Fruit fly (Drosophila melanogaster) whole organism, embryonic: Measurements from ENCODE around the gene CG14537.

Experiments
- Atf3 ChIP-seq: fragments of 200-800 bp; sonication (Bioruptor generic); optimal IDR thresholded peaks from 3 replicates; lab custom pipeline; 2016; ENCODE audit warnings: missing biosample characterization, missing genetic modification characterization
- B-H1 ChIP-seq: fragments of 200-800 bp; sonication (Bioruptor generic); IDR thresholded peaks from 3 replicates; pipeline ENCODE4 v1.3.6; 2022; ENCODE audit warnings: missing biosample characterization, missing genetic modification characterization
- BtbVII ChIP-seq: fragments of 200-800 bp; sonication (Bioruptor generic); optimal IDR thresholded peaks from 3 replicates; lab custom pipeline; 2017; ENCODE audit warnings: missing biosample characterization, mild to moderate bottlenecking, missing genetic modification characterization
- C15 ChIP-seq: fragments of 200-800 bp; sonication (Bioruptor generic); IDR thresholded peaks from 3 replicates; pipeline ENCODE4 v1.3.6; 2022; ENCODE audit warnings: missing biosample characterization, missing genetic modification characterization
- CG10321 ChIP-seq: fragments of 200-800 bp; sonication (Bioruptor generic); IDR thresholded peaks from 2 replicates; pipeline ENCODE4 v1.3.6; 2022; ENCODE audit warnings: missing biosample characterization, missing genetic modification characterization
- CG11695 ChIP-seq: fragments of 200-800 bp; sonication (Bioruptor generic); IDR thresholded peaks from 3 replicates; pipeline ENCODE4 v1.3.6; 2022; ENCODE audit warnings: missing biosample characterization, missing genetic modification characterization
- CG12155 ChIP-seq: fragments of 200-800 bp; sonication (Bioruptor generic); optimal IDR thresholded peaks from 3 replicates; lab custom pipeline; 2016; ENCODE audit warnings: missing biosample characterization, missing genetic modification characterization
- CG13775 ChIP-seq: fragments of 200-800 bp; sonication (Bioruptor generic); optimal IDR thresholded peaks from 3 replicates; lab custom pipeline; 2017; ENCODE audit warnings: missing biosample characterization, mild to moderate bottlenecking, missing genetic modification characterization
- CG15269 ChIP-seq: fragments of 200-800 bp; sonication (Bioruptor generic); optimal IDR thresholded peaks from 2 replicates; lab custom pipeline; 2018; ENCODE audit warnings: missing biosample characterization, mild to moderate bottlenecking, missing genetic modification characterization, moderate library complexity
- CG16813 ChIP-seq: fragments of 200-800 bp; sonication (Bioruptor generic); IDR thresholded peaks from 3 replicates; pipeline ENCODE4 v1.3.6; 2022; ENCODE audit warnings: missing biosample characterization, missing genetic modification characterization; ENCODE audit not compliant: partially characterized antibody
- CG2129 ChIP-seq: fragments of 200-800 bp; sonication (Bioruptor generic); IDR thresholded peaks from 2 replicates; pipeline ENCODE4 v1.3.6; 2022; ENCODE audit warnings: missing biosample characterization, missing genetic modification characterization; ENCODE audit not compliant: partially characterized antibody
- CG31365 ChIP-seq: fragments of 200-800 bp; sonication (Bioruptor generic); optimal IDR thresholded peaks from 2 replicates; lab custom pipeline; 2018; ENCODE audit warnings: missing biosample characterization, mild to moderate bottlenecking, missing genetic modification characterization
- CG3163 ChIP-seq: fragments of 200-800 bp; sonication (Bioruptor generic); optimal IDR thresholded peaks from 3 replicates; lab custom pipeline; 2016; ENCODE audit warnings: missing biosample characterization, missing genetic modification characterization
- CG34224 ChIP-seq: fragments of 200-800 bp; sonication (Bioruptor generic); IDR thresholded peaks from 3 replicates; pipeline ENCODE4 v1.3.6; 2022; ENCODE audit warnings: missing biosample characterization, missing genetic modification characterization; ENCODE audit not compliant: partially characterized antibody
- CG6272 ChIP-seq: fragments of 200-800 bp; sonication (Bioruptor generic); IDR thresholded peaks from 2 replicates; pipeline ENCODE4 v1.3.6; 2022; ENCODE audit warnings: missing biosample characterization, missing genetic modification characterization
- CG6654 ChIP-seq: fragments of 200-800 bp; sonication (Bioruptor generic); optimal IDR thresholded peaks from 2 replicates; lab custom pipeline; 2017; ENCODE audit warnings: missing biosample characterization, mild to moderate bottlenecking, missing genetic modification characterization
- CG7963 ChIP-seq: fragments of 200-800 bp; sonication (Bioruptor generic); IDR thresholded peaks from 3 replicates; pipeline ENCODE4 v1.3.6; 2022; ENCODE audit warnings: missing biosample characterization, missing genetic modification characterization; ENCODE audit not compliant: partially characterized antibody
- CG8924 ChIP-seq: fragments of 200-800 bp; optimal IDR thresholded peaks from 3 replicates; lab custom pipeline; 2019; ENCODE audit warnings: missing biosample characterization, mild to moderate bottlenecking, missing genetic modification characterization, moderate library complexity
- D19A ChIP-seq: fragments of 200-800 bp; optimal IDR thresholded peaks from 3 replicates; lab custom pipeline; 2019; ENCODE audit warnings: missing biosample characterization, mild to moderate bottlenecking, missing genetic modification characterization, moderate library complexity
- E2f1 ChIP-seq: fragments of 200-800 bp; sonication (Bioruptor generic); IDR thresholded peaks from 2 replicates; pipeline ENCODE4 v1.3.6; 2022; ENCODE audit warnings: missing biosample characterization, missing genetic modification characterization
- Eip74EF ChIP-seq, 2 experiments: fragments of 200-800 bp in 1 of 2; fragments of >200 bp in 1 of 2; sonication (Bioruptor generic) in 1 of 2; optimal IDR thresholded peaks; 2 replicates each; lab custom pipeline; 2017 to 2019; ENCODE audit warnings: missing biosample characterization in 2 of 2, missing genetic modification characterization in 2 of 2, mild to moderate bottlenecking in 1 of 2, moderate library complexity in 1 of 2
- Hmr ChIP-seq: fragments of 200-800 bp; sonication (Bioruptor generic); optimal IDR thresholded peaks from 3 replicates; lab custom pipeline; 2017; ENCODE audit warnings: mild to moderate bottlenecking, missing biosample characterization, missing genetic modification reagents, missing genetic modification characterization
- MBD-R2 ChIP-seq: fragments of 200-800 bp; sonication (Bioruptor generic); IDR thresholded peaks from 2 replicates; pipeline ENCODE4 v1.3.6; 2022; ENCODE audit warnings: missing biosample characterization, missing genetic modification characterization
- MESR4 ChIP-seq: fragments of 200-800 bp; sonication (Bioruptor generic); optimal IDR thresholded peaks from 2 replicates; lab custom pipeline; 2018; ENCODE audit warnings: missing biosample characterization, mild to moderate bottlenecking, missing genetic modification characterization, moderate library complexity
- Max ChIP-seq: fragments of 200-800 bp; sonication (Bioruptor generic); optimal IDR thresholded peaks from 2 replicates; lab custom pipeline; 2016; ENCODE audit warnings: missing biosample characterization, mild to moderate bottlenecking, missing genetic modification characterization
- NK7.1 ChIP-seq: fragments of 200-800 bp; sonication (Bioruptor generic); optimal IDR thresholded peaks from 3 replicates; lab custom pipeline; 2016; ENCODE audit warnings: missing biosample characterization, missing genetic modification characterization
- Sox100B ChIP-seq: fragments of 200-800 bp; sonication (Bioruptor generic); optimal IDR thresholded peaks from 3 replicates; lab custom pipeline; 2018; ENCODE audit warnings: missing biosample characterization, mild to moderate bottlenecking, missing genetic modification characterization
- Spps ChIP-seq: fragments of 200-800 bp; sonication (Bioruptor generic); optimal IDR thresholded peaks from 2 replicates; lab custom pipeline; 2018; ENCODE audit warnings: missing biosample characterization, mild to moderate bottlenecking, missing genetic modification characterization
- Trl ChIP-seq, 3 experiments: fragments of >200 bp in 2 of 3; fragments of 200-800 bp in 1 of 3; sonication (Bioruptor generic) in 1 of 3; optimal IDR thresholded peaks; 2 replicates in 1 of 3; 3 replicates in 2 of 3; lab custom pipeline; 2016 to 2017; ENCODE audit warnings: missing biosample characterization in 1 of 3, missing genetic modification characterization in 1 of 3
- YL-1 ChIP-seq: fragments of 200-800 bp; sonication (Bioruptor generic); optimal IDR thresholded peaks from 3 replicates; lab custom pipeline; 2017; ENCODE audit warnings: missing biosample characterization, mild to moderate bottlenecking, missing genetic modification characterization
- aop ChIP-seq: fragments of 200-800 bp; sonication (Bioruptor generic); IDR thresholded peaks from 2 replicates; pipeline ENCODE4 v1.3.6; 2022; ENCODE audit warnings: missing biosample characterization, missing genetic modification characterization
- ash1 ChIP-seq: fragments of 200-800 bp; sonication (Bioruptor generic); optimal IDR thresholded peaks from 2 replicates; lab custom pipeline; 2018; ENCODE audit warnings: missing biosample characterization, mild to moderate bottlenecking, missing genetic modification characterization
- chif ChIP-seq, 2 experiments: fragments of 200-800 bp; sonication (Bioruptor generic); optimal IDR thresholded peaks; 3 replicates each; lab custom pipeline; 2016; ENCODE audit warnings: missing biosample characterization in 2 of 2, missing genetic modification characterization in 2 of 2
- chinmo ChIP-seq: fragments of 200-800 bp; sonication (Bioruptor generic); IDR thresholded peaks from 4 replicates; pipeline ENCODE4 v1.3.6; 2022; ENCODE audit warnings: missing biosample characterization, missing genetic modification characterization; ENCODE audit not compliant: partially characterized antibody
- dati ChIP-seq: fragments of 200-800 bp; sonication (Bioruptor generic); IDR thresholded peaks from 2 replicates; pipeline ENCODE4 v1.3.6; 2022; ENCODE audit warnings: missing biosample characterization, missing genetic modification characterization
- en ChIP-seq: fragments of 200-800 bp; sonication (Bioruptor generic); optimal IDR thresholded peaks from 2 replicates; lab custom pipeline; 2016; ENCODE audit warnings: missing biosample characterization, missing genetic modification characterization
- esg ChIP-seq: fragments of 200-800 bp; sonication (Bioruptor generic); conservative IDR thresholded peaks from 2 replicates; pipeline ENCODE4 v1.3.6; 2022; ENCODE audit warnings: missing biosample characterization, missing genetic modification characterization
- ewg ChIP-seq: fragments of 200-800 bp; sonication (Bioruptor generic); optimal IDR thresholded peaks from 3 replicates; lab custom pipeline; 2017; ENCODE audit warnings: mild to moderate bottlenecking, missing biosample characterization, missing genetic modification reagents, missing genetic modification characterization
- eyg ChIP-seq: fragments of 200-800 bp; sonication (Bioruptor generic); optimal IDR thresholded peaks from 3 replicates; lab custom pipeline; 2016; ENCODE audit warnings: missing biosample characterization, missing genetic modification characterization
- grau ChIP-seq: fragments of 200-800 bp; optimal IDR thresholded peaks from 3 replicates; lab custom pipeline; 2019; ENCODE audit warnings: missing biosample characterization, mild to moderate bottlenecking, missing genetic modification characterization, moderate library complexity
- inv ChIP-seq: fragments of 200-800 bp; sonication (Bioruptor generic); IDR thresholded peaks from 2 replicates; pipeline ENCODE4 v1.3.6; 2022; ENCODE audit warnings: missing biosample characterization, missing genetic modification characterization; ENCODE audit not compliant: partially characterized antibody
- lov ChIP-seq, 2 experiments: fragments of 200-800 bp in 1 of 2; fragments of >200 bp in 1 of 2; sonication (Bioruptor generic) in 1 of 2; IDR thresholded peaks in 1 of 2; optimal IDR thresholded peaks in 1 of 2; 2 replicates in 1 of 2; 3 replicates in 1 of 2; pipeline versions ENCODE4 v1.3.6 to Lab custom; 2017 to 2022; ENCODE audit warnings: missing biosample characterization in 1 of 2, missing genetic modification characterization in 1 of 2
- salm ChIP-seq: fragments of 200-800 bp; sonication (Bioruptor generic); optimal IDR thresholded peaks from 2 replicates; lab custom pipeline; 2018; ENCODE audit warnings: missing biosample characterization, mild to moderate bottlenecking, missing genetic modification characterization
- seq ChIP-seq: fragments of 200-800 bp; sonication (Bioruptor generic); IDR thresholded peaks from 2 replicates; pipeline ENCODE4 v1.3.6; 2022; ENCODE audit warnings: missing biosample characterization, missing genetic modification characterization
- slp2 ChIP-seq: fragments of 200-800 bp; sonication (Bioruptor generic); optimal IDR thresholded peaks from 2 replicates; lab custom pipeline; 2016; ENCODE audit warnings: missing biosample characterization, missing genetic modification characterization
- tna ChIP-seq: fragments of 200-800 bp; sonication (Bioruptor generic); IDR thresholded peaks from 2 replicates; pipeline ENCODE4 v1.3.6; 2022; ENCODE audit warnings: missing biosample characterization, missing genetic modification characterization; ENCODE audit not compliant: partially characterized antibody
- trem ChIP-seq: fragments of 200-800 bp; optimal IDR thresholded peaks from 3 replicates; lab custom pipeline; 2019; ENCODE audit warnings: missing biosample characterization, mild to moderate bottlenecking, missing genetic modification characterization, moderate library complexity
- ttk ChIP-seq: fragments of 200-800 bp; sonication (Bioruptor generic); IDR thresholded peaks from 2 replicates; pipeline ENCODE4 v2.1.2; 2022; ENCODE audit warnings: missing biosample characterization, missing genetic modification characterization
- wdn ChIP-seq: fragments of 200-800 bp; sonication (Bioruptor generic); IDR thresholded peaks from 2 replicates; pipeline ENCODE4 v1.3.6; 2022; ENCODE audit warnings: missing biosample characterization, missing genetic modification characterization
- wor ChIP-seq: fragments of 200-800 bp; sonication (Bioruptor generic); IDR thresholded peaks from 2 replicates; pipeline ENCODE4 v1.3.6; 2022; ENCODE audit warnings: missing biosample characterization, missing genetic modification characterization

Gene CG14537

DNA sequence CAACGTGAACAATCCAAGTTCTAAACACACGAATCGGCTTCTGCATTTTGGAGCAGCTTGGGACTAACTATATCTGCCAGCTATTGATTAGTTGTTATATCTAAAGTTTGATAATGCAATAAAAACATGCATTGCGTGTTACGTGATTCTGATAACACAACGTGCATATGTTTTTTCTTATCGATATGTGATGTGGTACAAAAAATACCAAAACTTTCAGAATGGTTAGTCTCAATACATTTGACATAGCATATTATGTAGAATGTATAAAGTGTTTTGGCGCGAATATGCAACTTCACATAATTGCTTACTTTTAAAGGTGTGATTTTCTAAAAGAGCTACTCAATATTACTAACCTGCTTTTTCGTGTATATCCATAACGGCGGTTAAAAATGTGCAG is 45.7 kb downstream of the CG14537 start (continued):
- TF ChIP-seq CG13775: no peak
- peak; percentile 24; the same call in 1 of the 2 replicates for TF ChIP-seq CG2129 (GFP tag; lab: Robert Waterston, UW)
- TF ChIP-seq esg (GFP tag; lab: Robert Waterston, UW): no peak
- no peak for TF ChIP-seq en (GFP tag; lab: Kevin White, UChicago)
- no peak for TF ChIP-seq lov (optimal IDR thresholded peaks at IDR 0.05; lab: Kevin White, UChicago)
- TF ChIP-seq lov (GFP tag; IDR thresholded peaks at IDR 0.05; lab: Robert Waterston, UW): no peak
- no peak for TF ChIP-seq Spps (tag; lab: Kevin White, UChicago)
- no peak for TF ChIP-seq B-H1 (GFP tag; lab: Robert Waterston, UW)
- no peak for TF ChIP-seq CG8924
- TF ChIP-seq chinmo (GFP tag; lab: Robert Waterston, UW): 0 out of 4 replicates have a peak, but pooled peaks have one; percentile 64
- TF ChIP-seq BtbVII (GFP tag; lab: Kevin White, UChicago): no peak
- no peak for TF ChIP-seq Eip74EF (GFP tag; optimal IDR thresholded peaks at IDR 0.05; lab: Kevin White, UChicago)
- peak; percentile 4 for TF ChIP-seq trem
- TF ChIP-seq E2f1 (GFP tag; lab: Robert Waterston, UW): no peak
- TF ChIP-seq MESR4 (GFP tag; lab: Kevin White, UChicago): no peak
- TF ChIP-seq dati (GFP tag; lab: Robert Waterston, UW): no peak
- peak; percentile 59; the same call in 2 of the 3 replicates for TF ChIP-seq CG7963 (GFP tag; lab: Robert Waterston, UW)
- no peak for TF ChIP-seq ewg (GFP tag; lab: Kevin White, UChicago)
- peak; percentile 62 for TF ChIP-seq inv
- TF ChIP-seq salm (tag; lab: Kevin White, UChicago): no peak
- TF ChIP-seq MBD-R2 (GFP tag; lab: Robert Waterston, UW): no peak
- no peak for TF ChIP-seq chif (GFP tag; optimal IDR thresholded peaks at IDR 0.05; lab: Kevin White, UChicago)
- TF ChIP-seq wdn (GFP tag; lab: Robert Waterston, UW): no peak
- TF ChIP-seq C15 (GFP tag; lab: Robert Waterston, UW): no peak
- no peak for TF ChIP-seq aop (GFP tag; lab: Robert Waterston, UW)
- TF ChIP-seq slp2 (GFP tag; lab: Kevin White, UChicago): no peak
- no peak for TF ChIP-seq CG12155
- peak; percentile 72 for TF ChIP-seq CG34224 (GFP tag; lab: Robert Waterston, UW)
- TF ChIP-seq Sox100B: no peak
- peak; percentile 69 for TF ChIP-seq CG16813 (GFP tag; lab: Robert Waterston, UW)
- no peak for TF ChIP-seq CG10321 (GFP tag; lab: Robert Waterston, UW)
- no peak for TF ChIP-seq Trl (optimal IDR thresholded peaks at IDR 0.05; lab: Kevin White, UChicago)
- TF ChIP-seq Trl (GFP tag; optimal IDR thresholded peaks at IDR 0.05; lab: Kevin White, UChicago): no peak
- no peak for TF ChIP-seq wor (GFP tag; lab: Robert Waterston, UW)
- no peak for TF ChIP-seq Max (GFP tag; lab: Kevin White, UChicago)
- TF ChIP-seq seq (GFP tag; lab: Robert Waterston, UW): no peak
- TF ChIP-seq Hmr (GFP tag; lab: Kevin White, UChicago): no peak
- no peak for TF ChIP-seq CG3163 (GFP tag; lab: Kevin White, UChicago)
- peak; percentile 12 for TF ChIP-seq YL-1 (GFP tag; lab: Kevin White, UChicago)
- no peak for TF ChIP-seq D19A (tag; lab: Kevin White, UChicago)
- TF ChIP-seq tna (GFP tag; lab: Robert Waterston, UW): peak; percentile 26; the same call in 1 of the 2 replicates
- no peak for TF ChIP-seq ash1
- no peak for TF ChIP-seq CG15269 (tag; lab: Kevin White, UChicago)
- no peak for TF ChIP-seq CG31365 (tag; lab: Kevin White, UChicago)
- TF ChIP-seq grau (tag; lab: Kevin White, UChicago): no peak
- TF ChIP-seq ttk (GFP tag; lab: Robert Waterston, UW): no peak
- no peak for TF ChIP-seq CG6272
- no peak for TF ChIP-seq CG11695
- no peak for TF ChIP-seq Atf3 (GFP tag; lab: Kevin White, UChicago)
- TF ChIP-seq eyg (GFP tag; lab: Kevin White, UChicago): no peak
- no peak for TF ChIP-seq NK7.1
- TF ChIP-seq CG6654 (GFP tag; lab: Kevin White, UChicago): no peak
